Worm (Caenorhabditis elegans) whole organism, early embryonic: ENCODE results near the gene sel-2.

Experiments used
- B0310.2 ChIP-seq: sonication (generic microtip); optimal IDR thresholded peaks from 2 replicates; lab custom pipeline; 2016; ENCODE audit warnings: mild to moderate bottlenecking, missing genetic modification characterization, missing compliant biosample characterization
- F13C5.2 ChIP-seq: sonication (generic microtip); optimal IDR thresholded peaks from 2 replicates; lab custom pipeline; 2017; ENCODE audit warnings: mild to moderate bottlenecking, missing genetic modification characterization, inconsistent platforms, missing compliant biosample characterization
- aly-1 ChIP-seq: sonication (generic microtip); optimal IDR thresholded peaks from 2 replicates; lab custom pipeline; 2016; ENCODE audit warnings: missing genetic modification characterization, missing compliant biosample characterization
- ama-1 ChIP-seq: fragments of 150-350 bp; optimal IDR thresholded peaks from 2 replicates; lab custom pipeline; 2014
- ceh-13 ChIP-seq: fragments of 200-800 bp; sonication (Bioruptor generic); optimal IDR thresholded peaks from 2 replicates; lab custom pipeline; 2018; ENCODE audit warnings: mild to moderate bottlenecking, missing genetic modification characterization, missing compliant biosample characterization
- ceh-36 ChIP-seq: sonication (generic microtip); optimal IDR thresholded peaks from 2 replicates; lab custom pipeline; 2016; ENCODE audit warnings: missing genetic modification characterization, inconsistent platforms, missing compliant biosample characterization
- ets-7 ChIP-seq: sonication (generic microtip); optimal IDR thresholded peaks from 2 replicates; lab custom pipeline; 2016; ENCODE audit warnings: missing genotype, missing genetic modification characterization, missing compliant biosample characterization
- flt-1 ChIP-seq: fragments of 200-800 bp; sonication (Bioruptor generic); IDR thresholded peaks from 2 replicates; pipeline ENCODE4 v1.3.6; 2022; ENCODE audit warnings: missing genetic modification characterization, missing compliant biosample characterization
- hmbx-1 ChIP-seq: sonication (generic microtip); optimal IDR thresholded peaks from 2 replicates; lab custom pipeline; 2016; ENCODE audit warnings: mild to moderate bottlenecking, missing genetic modification characterization, missing compliant biosample characterization
- hmg-4 ChIP-seq: fragments of 200-800 bp; sonication (Bioruptor generic); optimal IDR thresholded peaks from 2 replicates; lab custom pipeline; 2018; ENCODE audit warnings: mild to moderate bottlenecking, missing genetic modification characterization, missing compliant biosample characterization
- hnd-1 ChIP-seq: sonication (generic microtip); optimal IDR thresholded peaks from 2 replicates; lab custom pipeline; 2016; ENCODE audit warnings: missing genetic modification characterization, missing compliant biosample characterization
- pes-1 ChIP-seq: fragments of 200-800 bp; sonication (Bioruptor generic); IDR thresholded peaks from 2 replicates; pipeline ENCODE4 v1.3.6; 2022; ENCODE audit warnings: missing genetic modification reagents, missing genetic modification characterization, missing compliant biosample characterization
- scrt-1 ChIP-seq: fragments of 200-800 bp; sonication (Bioruptor generic); IDR thresholded peaks from 2 replicates; pipeline ENCODE4 v1.3.6; 2022; ENCODE audit warnings: missing genetic modification characterization, missing compliant biosample characterization
- sea-1 ChIP-seq: fragments of 200-800 bp; sonication (Bioruptor generic); conservative IDR thresholded peaks from 2 replicates; pipeline ENCODE4 v1.3.6; 2022; ENCODE audit warnings: missing genetic modification characterization, missing compliant biosample characterization
- tbx-11 ChIP-seq: fragments of 200-800 bp; sonication (Bioruptor generic); IDR thresholded peaks from 2 replicates; pipeline ENCODE4 v1.3.6; 2022; ENCODE audit warnings: missing genetic modification characterization, missing compliant biosample characterization
- tbx-37 ChIP-seq: fragments of 200-800 bp; sonication (Bioruptor generic); conservative IDR thresholded peaks from 2 replicates; pipeline ENCODE4 v1.3.6; 2022; ENCODE audit warnings: missing genetic modification reagents, missing genetic modification characterization, missing compliant biosample characterization
- tra-4 ChIP-seq: sonication (generic microtip); optimal IDR thresholded peaks from 2 replicates; lab custom pipeline; 2017; ENCODE audit warnings: missing genetic modification characterization, missing compliant biosample characterization

sel-2 gene

DNA sequence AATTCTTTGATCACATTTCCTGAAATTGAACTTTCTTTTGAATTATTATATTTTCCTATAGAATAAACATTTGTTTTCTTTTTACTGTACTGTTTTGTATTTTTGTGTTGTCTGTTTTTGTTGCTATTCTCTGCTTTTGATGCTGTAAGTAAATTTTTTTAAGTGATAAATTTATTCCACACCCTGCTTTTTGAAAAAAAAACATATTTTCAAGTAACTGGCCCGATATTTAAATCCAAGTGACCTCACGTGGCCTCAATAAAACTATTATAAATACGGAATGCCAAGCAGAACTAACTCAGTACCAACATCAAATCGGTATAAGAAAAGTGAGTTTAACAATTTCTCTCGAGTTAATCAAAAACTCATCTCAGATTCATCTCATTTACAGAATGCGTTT lies 16.0 kb upstream of the sel-2 start, which contains the start of gene clec-151:
Gene clec-151 (plus strand): TSS at position 301 of the 400 bp plus-strand sequence.
- no peak for TF ChIP-seq tbx-37 (GFP tag; lab: Robert Waterston, UW)
- TF ChIP-seq sea-1 (GFP tag; lab: Robert Waterston, UW), result no peak
- no peak for TF ChIP-seq ceh-13 (GFP tag; lab: Kevin White, UChicago)
- no peak for TF ChIP-seq ets-7 (tag; lab: Kevin White, UChicago)
- TF ChIP-seq tra-4 (tag; lab: Kevin White, UChicago), result no peak
- TF ChIP-seq hmbx-1 (tag; lab: Kevin White, UChicago), result no peak
- TF ChIP-seq F13C5.2 (tag; lab: Kevin White, UChicago), result no peak

DNA sequence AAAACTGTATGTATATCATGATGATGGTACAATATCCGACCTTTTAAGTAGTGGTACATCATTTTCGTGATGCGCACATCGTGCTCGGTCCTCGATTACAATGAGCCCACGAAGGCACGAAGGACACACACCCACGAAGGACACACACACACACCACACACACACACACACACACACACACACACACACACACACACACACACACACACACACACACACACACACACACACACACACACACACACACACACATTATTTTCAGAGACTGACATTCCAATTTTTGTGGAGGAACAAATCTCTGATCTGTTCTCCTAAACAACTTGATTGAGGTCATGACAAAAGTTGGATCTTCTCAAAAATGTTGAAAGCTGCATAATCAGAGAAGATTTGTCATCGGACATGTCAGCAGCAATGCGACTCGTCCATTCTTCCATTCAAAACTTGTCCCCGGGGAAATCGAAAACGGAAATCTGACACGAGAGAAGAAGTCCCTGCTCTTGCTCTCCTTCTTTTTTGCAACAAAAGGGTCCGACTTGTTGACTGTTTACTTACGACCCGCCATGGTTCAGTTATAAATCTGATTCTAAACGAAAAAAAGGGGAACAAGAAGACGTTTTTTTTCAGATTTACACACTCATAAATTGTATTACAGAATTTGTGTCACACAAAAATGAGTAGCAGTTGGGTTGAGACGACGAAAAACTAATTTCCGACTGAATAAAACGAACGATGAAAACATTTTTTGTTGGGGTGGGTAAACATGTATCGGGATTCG lies 14.2 kb upstream of the sel-2 start:
- TF ChIP-seq flt-1 (GFP tag; lab: Robert Waterston, UW) (no peak), ama-1 (no peak), hmg-4 (GFP tag; lab: Kevin White, UChicago) (no peak), tbx-11 (no peak), pes-1 (GFP tag; lab: Robert Waterston, UW) (no peak), scrt-1 (GFP tag; lab: Robert Waterston, UW) (no peak), aly-1 (no peak)

- TF ChIP-seq ama-1 (no peak), aly-1 (no peak), tra-4 (tag; lab: Kevin White, UChicago) (no peak), hmbx-1 (tag; lab: Kevin White, UChicago) (no peak)
Observed at ce11 chrIII:4622375-4623130, 10.4 kb upstream of the sel-2 start, which contains the start of gene lron-5. lron-5 (plus strand) TSS chrIII:4623029.

- no peak for TF ChIP-seq pes-1 (GFP tag; lab: Robert Waterston, UW)
- TF ChIP-seq ceh-13 (GFP tag; lab: Kevin White, UChicago), result no peak
- no peak for TF ChIP-seq ets-7 (tag; lab: Kevin White, UChicago)
- no peak for TF ChIP-seq flt-1 (GFP tag; lab: Robert Waterston, UW)
- TF ChIP-seq tbx-37 (GFP tag; lab: Robert Waterston, UW), result no peak
- TF ChIP-seq F13C5.2 (tag; lab: Kevin White, UChicago), result no peak
- TF ChIP-seq hmbx-1 (tag; lab: Kevin White, UChicago), result no peak
- no peak for TF ChIP-seq aly-1
- no peak for TF ChIP-seq tra-4 (tag; lab: Kevin White, UChicago)
- no peak for TF ChIP-seq ceh-36
- no peak for TF ChIP-seq hnd-1
- no peak for TF ChIP-seq hmg-4 (GFP tag; lab: Kevin White, UChicago)
- no peak for TF ChIP-seq B0310.2 (tag; lab: Kevin White, UChicago)
- TF ChIP-seq sea-1 (GFP tag; lab: Robert Waterston, UW), result no peak
- no peak for TF ChIP-seq tbx-11
Observed at ce11 chrIII:4616071-4616571, 3.9 kb upstream of the sel-2 start, which contains the start of gene lips-3. lips-3 (plus strand) TSS chrIII:4616528.

- TF ChIP-seq aly-1, result no peak
- TF ChIP-seq hmbx-1 (tag; lab: Kevin White, UChicago), result no peak
- no peak for TF ChIP-seq ceh-36
- TF ChIP-seq pes-1 (GFP tag; lab: Robert Waterston, UW), result no peak
- TF ChIP-seq ceh-13 (GFP tag; lab: Kevin White, UChicago), result no peak
- TF ChIP-seq flt-1 (GFP tag; lab: Robert Waterston, UW), result no peak
- no peak for TF ChIP-seq tbx-11
- no peak for TF ChIP-seq tbx-37 (GFP tag; lab: Robert Waterston, UW)
- TF ChIP-seq B0310.2 (tag; lab: Kevin White, UChicago), result no peak
- TF ChIP-seq F13C5.2 (tag; lab: Kevin White, UChicago), result no peak
- no peak for TF ChIP-seq tra-4 (tag; lab: Kevin White, UChicago)
- no peak for TF ChIP-seq scrt-1 (GFP tag; lab: Robert Waterston, UW)
- TF ChIP-seq sea-1 (GFP tag; lab: Robert Waterston, UW), result no peak
- no peak for TF ChIP-seq hmg-4 (GFP tag; lab: Kevin White, UChicago)
- TF ChIP-seq ets-7 (tag; lab: Kevin White, UChicago), result no peak
- no peak for TF ChIP-seq hnd-1
Observed at ce11 chrIII:4603837-4604236, 8.3 kb downstream of the sel-2 start.

DNA sequence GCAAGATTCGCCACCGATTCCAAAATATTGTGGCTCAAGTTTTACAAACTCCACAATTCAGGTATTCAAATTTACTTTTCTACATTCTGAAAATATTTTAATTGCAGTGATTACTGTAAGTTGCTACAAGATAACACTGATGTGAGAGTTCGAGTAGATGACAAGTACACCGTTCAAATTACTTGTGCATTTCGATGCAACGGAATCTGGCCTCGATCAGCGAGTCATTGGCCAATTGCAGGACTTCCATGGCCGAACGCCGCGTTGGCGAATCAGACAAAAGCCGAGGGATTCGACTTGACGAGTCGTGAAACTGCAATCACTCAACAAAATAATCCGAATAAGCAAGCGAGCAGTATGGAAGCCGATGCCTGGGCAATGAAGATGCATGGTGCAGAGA lies 10.9 kb downstream of the sel-2 start:
- TF ChIP-seq F13C5.2 (tag; lab: Kevin White, UChicago), result no peak
- TF ChIP-seq pes-1 (GFP tag; lab: Robert Waterston, UW), result no peak
- no peak for TF ChIP-seq ama-1
- no peak for TF ChIP-seq ceh-36
- TF ChIP-seq flt-1 (GFP tag; lab: Robert Waterston, UW), result no peak
- TF ChIP-seq tbx-37 (GFP tag; lab: Robert Waterston, UW), result no peak
- TF ChIP-seq sea-1 (GFP tag; lab: Robert Waterston, UW), result no peak
- TF ChIP-seq hmg-4 (GFP tag; lab: Kevin White, UChicago), result no peak
- TF ChIP-seq ceh-13 (GFP tag; lab: Kevin White, UChicago), result no peak
- no peak for TF ChIP-seq tra-4 (tag; lab: Kevin White, UChicago)
- TF ChIP-seq tbx-11, result no peak
